Worm (Caenorhabditis elegans) whole organism, young adult: ENCODE results near the gene Y37A1B.4.

Source experiments
- B0019.2 ChIP-seq: fragments of 200-800 bp; sonication (Bioruptor generic); conservative IDR thresholded peaks from 2 replicates; pipeline ENCODE4 v1.3.6; 2022; ENCODE audit warnings: missing genetic modification reagents, missing genetic modification characterization, missing compliant biosample characterization
- B0035.1 ChIP-seq: sonication (generic microtip); optimal IDR thresholded peaks from 2 replicates; lab custom pipeline; 2016; ENCODE audit warnings: missing genetic modification characterization, mild to moderate bottlenecking, missing compliant biosample characterization, missing genotype, missing genetic modification reagents
- B0336.3 ChIP-seq: fragments of 200-800 bp; sonication (Bioruptor generic); IDR thresholded peaks from 2 replicates; pipeline ENCODE4 v1.3.6; 2022; ENCODE audit warnings: missing genetic modification characterization, missing compliant biosample characterization
- D2030.7 ChIP-seq: fragments of 200-800 bp; sonication (Bioruptor generic); IDR thresholded peaks from 2 replicates; pipeline ENCODE4 v1.3.6; 2022; ENCODE audit warnings: missing genetic modification reagents, missing genetic modification characterization, missing compliant biosample characterization
- F10E7.11 ChIP-seq: sonication (generic microtip); optimal IDR thresholded peaks from 2 replicates; lab custom pipeline; 2017; ENCODE audit warnings: mild to moderate bottlenecking, missing genetic modification characterization, moderate library complexity, missing compliant biosample characterization
- F23B12.7 ChIP-seq: sonication (generic microtip); optimal IDR thresholded peaks from 2 replicates; lab custom pipeline; 2017; ENCODE audit warnings: missing genetic modification characterization, mild to moderate bottlenecking, missing compliant biosample characterization, antibody characterized with exemption, moderate library complexity; ENCODE audit not compliant: insufficient read depth
- F33H1.4 ChIP-seq: fragments of 200-800 bp; sonication (Bioruptor generic); IDR thresholded peaks from 2 replicates; pipeline ENCODE4 v1.3.6; 2022; ENCODE audit warnings: missing genetic modification reagents, missing genetic modification characterization, missing compliant biosample characterization
- F37B4.10 ChIP-seq: fragments of 200-800 bp; sonication (Bioruptor generic); IDR thresholded peaks from 2 replicates; pipeline ENCODE4 v1.3.6; 2022; ENCODE audit warnings: missing genetic modification characterization, missing compliant biosample characterization
- F49E8.2 ChIP-seq: sonication (generic microtip); optimal IDR thresholded peaks from 3 replicates; lab custom pipeline; 2017; ENCODE audit warnings: missing genetic modification characterization, mild to moderate bottlenecking, missing compliant biosample characterization, antibody characterized with exemption, moderate library complexity; ENCODE audit not compliant: insufficient read depth
- F57A8.1 ChIP-seq: fragments of 200-800 bp; sonication (Bioruptor generic); optimal IDR thresholded peaks from 2 replicates; lab custom pipeline; 2018; ENCODE audit warnings: mild to moderate bottlenecking, missing genetic modification characterization, moderate library complexity, missing compliant biosample characterization
- T26A5.8 ChIP-seq: sonication (generic microtip); optimal IDR thresholded peaks from 2 replicates; lab custom pipeline; 2016; ENCODE audit warnings: missing genetic modification characterization, missing compliant biosample characterization
- Y53G8AR.9 ChIP-seq: fragments of 200-800 bp; sonication (Bioruptor generic); conservative IDR thresholded peaks from 2 replicates; pipeline ENCODE4 v1.3.6; 2022; ENCODE audit warnings: missing genetic modification reagents, missing genetic modification characterization, missing compliant biosample characterization
- Y56A3A.18 ChIP-seq: fragments of 200-800 bp; sonication (Bioruptor generic); IDR thresholded peaks from 2 replicates; pipeline ENCODE4 v1.3.6; 2022; ENCODE audit warnings: missing genetic modification reagents, missing genetic modification characterization, missing compliant biosample characterization
- ZK185.1 ChIP-seq: sonication (generic microtip); optimal IDR thresholded peaks from 2 replicates; lab custom pipeline; 2016; ENCODE audit warnings: mild to moderate bottlenecking, missing genetic modification characterization, missing compliant biosample characterization; ENCODE audit not compliant: poor library complexity, severe bottlenecking
- akir-1 ChIP-seq: fragments of 200-800 bp; sonication (Bioruptor generic); optimal IDR thresholded peaks from 2 replicates; lab custom pipeline; 2018; ENCODE audit warnings: mild to moderate bottlenecking, missing genetic modification characterization, moderate library complexity, missing compliant biosample characterization
- ama-1 ChIP-seq, 3 experiments: fragments of 150-350 bp in 1 of 3; sonication (generic microtip) in 2 of 3; optimal IDR thresholded peaks; 2 replicates each; lab custom pipeline; 2014 to 2018; ENCODE audit warnings: missing biosample characterization in 2 of 3, missing genetic modification characterization in 2 of 3, missing genetic modification reagents in 2 of 3
- aptf-2 ChIP-seq: fragments of 200-800 bp; sonication (Bioruptor generic); conservative IDR thresholded peaks from 2 replicates; pipeline ENCODE4 v1.3.6; 2022; ENCODE audit warnings: missing genetic modification reagents, missing genetic modification characterization, missing compliant biosample characterization
- atf-7 ChIP-seq: sonication (generic microtip); optimal IDR thresholded peaks from 2 replicates; lab custom pipeline; 2017; ENCODE audit warnings: mild to moderate bottlenecking, missing genetic modification characterization, missing compliant biosample characterization
- attf-5 ChIP-seq: fragments of 200-800 bp; sonication (Bioruptor generic); optimal IDR thresholded peaks from 2 replicates; lab custom pipeline; 2018; ENCODE audit warnings: mild to moderate bottlenecking, missing genetic modification characterization, missing compliant biosample characterization
- attf-6 ChIP-seq: fragments of 200-800 bp; sonication (Bioruptor generic); IDR thresholded peaks from 2 replicates; pipeline ENCODE4 v1.3.6; 2022; ENCODE audit warnings: missing genetic modification reagents, missing genetic modification characterization, missing compliant biosample characterization
- bed-1 ChIP-seq: fragments of 200-800 bp; sonication (Bioruptor generic); IDR thresholded peaks from 2 replicates; pipeline ENCODE4 v1.3.6; 2022; ENCODE audit warnings: missing genetic modification reagents, missing genetic modification characterization, missing compliant biosample characterization
- ceh-79 ChIP-seq: sonication (generic microtip); optimal IDR thresholded peaks from 2 replicates; lab custom pipeline; 2017; ENCODE audit warnings: mild to moderate bottlenecking, missing genetic modification characterization, missing compliant biosample characterization
- ceh-91 ChIP-seq: fragments of 200-800 bp; sonication (Bioruptor generic); IDR thresholded peaks from 2 replicates; pipeline ENCODE4 v1.3.6; 2022; ENCODE audit warnings: missing genetic modification reagents, missing genetic modification characterization, missing compliant biosample characterization
- efl-1 ChIP-seq: fragments of 150-350 bp; optimal IDR thresholded peaks from 2 replicates; lab custom pipeline; 2014; ENCODE audit warnings: missing biosample characterization, missing genetic modification reagents, missing genetic modification characterization
- egl-44 ChIP-seq: fragments of 200-800 bp; sonication (Bioruptor generic); IDR thresholded peaks from 2 replicates; pipeline ENCODE4 v1.3.6; 2022; ENCODE audit warnings: missing genetic modification reagents, missing genetic modification characterization, missing compliant biosample characterization
- gei-17 ChIP-seq: fragments of 200-800 bp; sonication (Bioruptor generic); optimal IDR thresholded peaks from 2 replicates; lab custom pipeline; 2018; ENCODE audit warnings: mild to moderate bottlenecking, missing genetic modification characterization, missing compliant biosample characterization
- him-1 ChIP-seq: sonication (generic microtip); optimal IDR thresholded peaks from 2 replicates; lab custom pipeline; 2016; ENCODE audit warnings: missing genotype, missing genetic modification reagents, missing genetic modification characterization, missing compliant biosample characterization
- hmg-20 ChIP-seq: fragments of 200-800 bp; sonication (Bioruptor generic); IDR thresholded peaks from 2 replicates; pipeline ENCODE4 v1.3.6; 2022; ENCODE audit warnings: missing genetic modification reagents, missing genetic modification characterization, missing compliant biosample characterization
- let-526 ChIP-seq: fragments of 200-800 bp; sonication (Bioruptor generic); IDR thresholded peaks from 2 replicates; pipeline ENCODE4 v1.3.6; 2022; ENCODE audit warnings: missing genetic modification reagents, missing genetic modification characterization, missing compliant biosample characterization
- lsl-1 ChIP-seq: fragments of 200-800 bp; sonication (Bioruptor generic); optimal IDR thresholded peaks from 2 replicates; lab custom pipeline; 2018; ENCODE audit warnings: mild to moderate bottlenecking, missing genetic modification characterization, moderate library complexity, missing compliant biosample characterization
- lsy-27 ChIP-seq: sonication (generic microtip); optimal IDR thresholded peaks from 2 replicates; lab custom pipeline; 2017; ENCODE audit warnings: missing genetic modification characterization, mild to moderate bottlenecking, missing compliant biosample characterization, antibody characterized with exemption, missing genotype, borderline replicate concordance; ENCODE audit not compliant: insufficient read depth
- madf-3 ChIP-seq: fragments of 200-800 bp; sonication (Bioruptor generic); IDR thresholded peaks from 2 replicates; pipeline ENCODE4 v1.3.6; 2022; ENCODE audit warnings: missing genetic modification reagents, missing genetic modification characterization, missing compliant biosample characterization
- mes-4 ChIP-seq: sonication (generic microtip); optimal IDR thresholded peaks from 2 replicates; lab custom pipeline; 2016; ENCODE audit warnings: missing genotype, missing genetic modification characterization, missing compliant biosample characterization
- nfyb-1 ChIP-seq: fragments of 200-800 bp; sonication (Bioruptor generic); IDR thresholded peaks from 2 replicates; pipeline ENCODE4 v1.3.6; 2022; ENCODE audit warnings: missing genetic modification reagents, missing genetic modification characterization, missing compliant biosample characterization
- nhr-27 ChIP-seq: fragments of 200-800 bp; sonication (Bioruptor generic); optimal IDR thresholded peaks from 2 replicates; lab custom pipeline; 2018; ENCODE audit warnings: mild to moderate bottlenecking, missing genetic modification characterization, moderate library complexity, missing compliant biosample characterization
- nhr-90 ChIP-seq: sonication (generic microtip); optimal IDR thresholded peaks from 2 replicates; lab custom pipeline; 2016; ENCODE audit warnings: missing genotype, mild to moderate bottlenecking, missing genetic modification characterization, missing compliant biosample characterization
- pbrm-1 ChIP-seq: fragments of 200-800 bp; sonication (Bioruptor generic); IDR thresholded peaks from 2 replicates; pipeline ENCODE4 v1.3.6; 2022; ENCODE audit warnings: missing genetic modification reagents, missing genetic modification characterization, missing compliant biosample characterization
- rcor-1 ChIP-seq: fragments of 200-800 bp; sonication (Bioruptor generic); IDR thresholded peaks from 2 replicates; pipeline ENCODE4 v1.3.6; 2022; ENCODE audit warnings: missing genetic modification reagents, missing genetic modification characterization, missing compliant biosample characterization
- repo-1 ChIP-seq: sonication (generic microtip); optimal IDR thresholded peaks from 2 replicates; lab custom pipeline; 2017; ENCODE audit warnings: mild to moderate bottlenecking, missing genetic modification characterization, missing compliant biosample characterization
- sdz-38 ChIP-seq: sonication (generic microtip); optimal IDR thresholded peaks from 2 replicates; lab custom pipeline; 2016; ENCODE audit warnings: missing genotype, missing genetic modification characterization, missing compliant biosample characterization
- sea-2 ChIP-seq: fragments of 200-800 bp; sonication (Bioruptor generic); IDR thresholded peaks from 2 replicates; pipeline ENCODE4 v1.3.6; 2022; ENCODE audit warnings: missing genetic modification characterization, missing compliant biosample characterization
- snpc-1.1 ChIP-seq: sonication (generic microtip); optimal IDR thresholded peaks from 2 replicates; lab custom pipeline; 2017; ENCODE audit warnings: missing genetic modification characterization, mild to moderate bottlenecking, missing compliant biosample characterization, antibody characterized with exemption, moderate library complexity, missing genotype, missing genetic modification reagents; ENCODE audit not compliant: insufficient read depth
- snpc-3.4 ChIP-seq: sonication (generic microtip); optimal IDR thresholded peaks from 2 replicates; lab custom pipeline; 2017; ENCODE audit warnings: missing genetic modification characterization, mild to moderate bottlenecking, missing compliant biosample characterization, antibody characterized with exemption, moderate library complexity, missing genotype, missing genetic modification reagents
- tbp1 ChIP-seq: fragments of 200-800 bp; sonication (Bioruptor generic); optimal IDR thresholded peaks from 2 replicates; lab custom pipeline; 2018; ENCODE audit warnings: mild to moderate bottlenecking, missing genetic modification characterization, missing compliant biosample characterization
- tbx-9 ChIP-seq: sonication (generic microtip); optimal IDR thresholded peaks from 2 replicates; lab custom pipeline; 2016; ENCODE audit warnings: borderline replicate concordance, missing genetic modification characterization, inconsistent platforms, missing compliant biosample characterization
- unc-130 ChIP-seq: sonication (generic microtip); optimal IDR thresholded peaks from 2 replicates; lab custom pipeline; 2016; ENCODE audit warnings: missing genetic modification reagents, missing genetic modification characterization, missing compliant biosample characterization
- ztf-26 ChIP-seq: sonication (generic microtip); optimal IDR thresholded peaks from 2 replicates; lab custom pipeline; 2017; ENCODE audit warnings: missing genetic modification characterization, missing compliant biosample characterization
- ztf-6 ChIP-seq: fragments of 200-800 bp; sonication (Bioruptor generic); IDR thresholded peaks from 2 replicates; pipeline ENCODE4 v1.3.6; 2022; ENCODE audit warnings: missing genetic modification reagents, missing genetic modification characterization, missing compliant biosample characterization

Y37A1B.4 gene

ce11 chrIV:14013692-14014091 lies 46.8 kb downstream of the Y37A1B.4 start (continued):
- TF ChIP-seq let-526 (GFP tag; lab: Robert Waterston, UW): no peak
- no peak for TF ChIP-seq B0035.1 (tag; lab: Kevin White, UChicago)
- no peak for TF ChIP-seq F10E7.11 (tag; lab: Kevin White, UChicago)
- no peak for TF ChIP-seq F37B4.10 (GFP tag; lab: Robert Waterston, UW)
- no peak for TF ChIP-seq B0336.3 (GFP tag; lab: Robert Waterston, UW)
- no peak for TF ChIP-seq ama-1 (optimal IDR thresholded peaks at IDR 0.05; lab: Kevin White, UChicago)
- TF ChIP-seq ama-1 (GFP tag; optimal IDR thresholded peaks at IDR 0.05; lab: Kevin White, UChicago): peak; percentile 1 to 70
- no peak for TF ChIP-seq akir-1 (GFP tag; lab: Kevin White, UChicago)
- 0 out of 2 replicates have a peak, but pooled peaks have one; percentile 49 for TF ChIP-seq pbrm-1 (GFP tag; lab: Robert Waterston, UW)
- peak; percentile 97 for TF ChIP-seq tbp1 (GFP tag; lab: Kevin White, UChicago)
- TF ChIP-seq B0019.2: no peak
- no peak for TF ChIP-seq nfyb-1 (GFP tag; lab: Robert Waterston, UW)
- no peak for TF ChIP-seq ztf-6
- no peak for TF ChIP-seq sdz-38
- no peak for TF ChIP-seq gei-17 (GFP tag; lab: Kevin White, UChicago)
- no peak for TF ChIP-seq madf-3
- TF ChIP-seq F23B12.7 (tag; lab: Kevin White, UChicago): peak; percentile 61
- TF ChIP-seq rcor-1 (GFP tag; lab: Robert Waterston, UW): no peak
- no peak for TF ChIP-seq atf-7 (tag; lab: Kevin White, UChicago)
- no peak for TF ChIP-seq tbx-9 (tag; lab: Kevin White, UChicago)
- no peak for TF ChIP-seq bed-1 (GFP tag; lab: Robert Waterston, UW)
- TF ChIP-seq lsl-1 (GFP tag; lab: Kevin White, UChicago): no peak
- TF ChIP-seq nhr-27 (tag; lab: Kevin White, UChicago): no peak
- TF ChIP-seq sea-2 (GFP tag; lab: Robert Waterston, UW): no peak
- peak; percentile 99 for TF ChIP-seq attf-6 (GFP tag; lab: Robert Waterston, UW)
- no peak for TF ChIP-seq efl-1
- no peak for TF ChIP-seq nhr-90 (tag; lab: Kevin White, UChicago)
- no peak for TF ChIP-seq F33H1.4 (GFP tag; lab: Robert Waterston, UW)
- TF ChIP-seq repo-1: no peak
- TF ChIP-seq snpc-1.1 (tag; lab: Kevin White, UChicago): peak; percentile 96
- peak; percentile 42 for TF ChIP-seq ztf-26 (tag; lab: Kevin White, UChicago)
- TF ChIP-seq him-1 (tag; lab: Kevin White, UChicago): peak; percentile 82
- TF ChIP-seq F57A8.1 (GFP tag; lab: Kevin White, UChicago): no peak
- no peak for TF ChIP-seq Y56A3A.18 (GFP tag; lab: Robert Waterston, UW)
- peak; percentile 14 for TF ChIP-seq mes-4 (tag; lab: Kevin White, UChicago)
- TF ChIP-seq Y53G8AR.9: no peak
- no peak for TF ChIP-seq unc-130 (GFP tag; lab: Kevin White, UChicago)
- TF ChIP-seq egl-44 (GFP tag; lab: Robert Waterston, UW): no peak
- peak; percentile 43; the same call in 1 of the 2 replicates for TF ChIP-seq D2030.7
- no peak for TF ChIP-seq ceh-79 (tag; lab: Kevin White, UChicago)
- no peak for TF ChIP-seq ceh-91 (GFP tag; lab: Robert Waterston, UW)
- no peak for TF ChIP-seq attf-5 (GFP tag; lab: Kevin White, UChicago)
- TF ChIP-seq hmg-20 (GFP tag; lab: Robert Waterston, UW): no peak; the same call in 1 of the 2 replicates
- TF ChIP-seq T26A5.8 (tag; lab: Kevin White, UChicago): no peak
- peak; percentile 70 for TF ChIP-seq ZK185.1
- peak; percentile 6 for TF ChIP-seq lsy-27 (tag; lab: Kevin White, UChicago)
- peak; percentile 5 for TF ChIP-seq F49E8.2 (tag; lab: Kevin White, UChicago)
- TF ChIP-seq snpc-3.4 (tag; lab: Kevin White, UChicago): peak; percentile 96
- TF ChIP-seq aptf-2: no peak
